Worm (Caenorhabditis elegans) whole organism, late embryonic: ENCODE measurements around the gene E02H1.1.

Experiments
- F13H6.1 ChIP-seq: sonication (generic microtip); optimal IDR thresholded peaks from 2 replicates; lab custom pipeline; 2016; ENCODE audit warnings: missing genetic modification characterization, missing compliant biosample characterization
- K02D7.2 ChIP-seq: sonication (generic microtip); optimal IDR thresholded peaks from 2 replicates; lab custom pipeline; 2017; ENCODE audit warnings: mild to moderate bottlenecking, missing genetic modification characterization, missing compliant biosample characterization
- ahr-1 ChIP-seq: sonication (generic microtip); optimal IDR thresholded peaks from 2 replicates; lab custom pipeline; 2016; ENCODE audit warnings: missing genetic modification characterization, missing compliant biosample characterization
- ama-1 ChIP-seq: fragments of 150-350 bp; optimal IDR thresholded peaks from 2 replicates; lab custom pipeline; 2014
- ceh-22 ChIP-seq: sonication (generic microtip); optimal IDR thresholded peaks from 2 replicates; lab custom pipeline; 2017; ENCODE audit warnings: missing biosample characterization, missing genetic modification characterization
- ceh-30 ChIP-seq: fragments of 150-350 bp; optimal IDR thresholded peaks from 2 replicates; lab custom pipeline; 2014; ENCODE audit warnings: missing biosample characterization, missing genetic modification characterization
- ceh-34 ChIP-seq: sonication (generic microtip); optimal IDR thresholded peaks from 2 replicates; lab custom pipeline; 2016; ENCODE audit warnings: mild to moderate bottlenecking, missing genetic modification characterization, missing compliant biosample characterization
- ceh-45 ChIP-seq: fragments of 200-800 bp; sonication (Bioruptor generic); IDR thresholded peaks from 2 replicates; pipeline ENCODE4 v1.3.6; 2022; ENCODE audit warnings: missing genetic modification reagents, missing genetic modification characterization, missing compliant biosample characterization
- dmd-4 ChIP-seq: sonication (generic microtip); optimal IDR thresholded peaks from 2 replicates; lab custom pipeline; 2016; ENCODE audit warnings: borderline replicate concordance, missing genetic modification characterization, missing compliant biosample characterization
- elt-2 ChIP-seq: sonication (generic microtip); optimal IDR thresholded peaks from 2 replicates; lab custom pipeline; 2016; ENCODE audit warnings: missing genetic modification reagents, missing genetic modification characterization, missing compliant biosample characterization
- ets-4 ChIP-seq: sonication (generic microtip); optimal IDR thresholded peaks from 2 replicates; lab custom pipeline; 2016; ENCODE audit warnings: missing genetic modification characterization, missing compliant biosample characterization
- eyg-1 ChIP-seq: sonication (generic microtip); optimal IDR thresholded peaks from 2 replicates; lab custom pipeline; 2016; ENCODE audit warnings: missing genotype, missing genetic modification characterization, missing compliant biosample characterization
- fax-1 ChIP-seq: sonication (generic microtip); optimal IDR thresholded peaks from 2 replicates; lab custom pipeline; 2016; ENCODE audit warnings: missing genotype, missing genetic modification characterization, missing compliant biosample characterization
- fkh-10 ChIP-seq: fragments of 150-350 bp; optimal IDR thresholded peaks from 2 replicates; lab custom pipeline; 2014; ENCODE audit warnings: missing biosample characterization, missing genetic modification reagents, missing genetic modification characterization
- gmeb-2 ChIP-seq: sonication (generic microtip); optimal IDR thresholded peaks from 2 replicates; lab custom pipeline; 2016; ENCODE audit warnings: missing genetic modification characterization, inconsistent platforms, missing compliant biosample characterization
- hlh-6 ChIP-seq: sonication (generic microtip); optimal IDR thresholded peaks from 2 replicates; lab custom pipeline; 2016; ENCODE audit warnings: missing genotype, missing genetic modification characterization, missing compliant biosample characterization
- lim-6 ChIP-seq: sonication (generic microtip); optimal IDR thresholded peaks from 2 replicates; lab custom pipeline; 2016; ENCODE audit warnings: missing genetic modification characterization, missing compliant biosample characterization
- lin-11 ChIP-seq: fragments of 200-800 bp; sonication (Bioruptor generic); optimal IDR thresholded peaks from 2 replicates; lab custom pipeline; 2018; ENCODE audit warnings: mild to moderate bottlenecking, missing genetic modification characterization, missing compliant biosample characterization
- madf-2 ChIP-seq: sonication (generic microtip); optimal IDR thresholded peaks from 2 replicates; lab custom pipeline; 2017; ENCODE audit warnings: missing genetic modification characterization, missing compliant biosample characterization
- nfya-1 ChIP-seq: sonication (generic microtip); optimal IDR thresholded peaks from 2 replicates; lab custom pipeline; 2017; ENCODE audit warnings: missing genetic modification characterization, mild to moderate bottlenecking, missing compliant biosample characterization, antibody characterized with exemption, moderate library complexity
- npax-4 ChIP-seq: sonication (generic microtip); optimal IDR thresholded peaks from 2 replicates; lab custom pipeline; 2016; ENCODE audit warnings: missing genetic modification characterization, missing compliant biosample characterization
- odd-2 ChIP-seq: sonication (generic microtip); optimal IDR thresholded peaks from 2 replicates; lab custom pipeline; 2017; ENCODE audit warnings: antibody characterized with exemption, mild to moderate bottlenecking, missing genetic modification characterization, missing compliant biosample characterization
- pag-3 ChIP-seq: sonication (generic microtip); optimal IDR thresholded peaks from 2 replicates; lab custom pipeline; 2016; ENCODE audit warnings: missing compliant biosample characterization, missing genetic modification characterization, borderline replicate concordance
- pqm-1 ChIP-seq: sonication (generic microtip); optimal IDR thresholded peaks from 2 replicates; lab custom pipeline; 2016; ENCODE audit warnings: missing genetic modification characterization, missing compliant biosample characterization
- ref-2 ChIP-seq: sonication (generic microtip); optimal IDR thresholded peaks from 2 replicates; lab custom pipeline; 2016; ENCODE audit warnings: missing genetic modification characterization, missing compliant biosample characterization
- rnt-1 ChIP-seq: sonication (generic microtip); optimal IDR thresholded peaks from 2 replicates; lab custom pipeline; 2016; ENCODE audit warnings: missing genetic modification characterization, missing compliant biosample characterization
- sdc-2 ChIP-seq: sonication (generic microtip); optimal IDR thresholded peaks from 2 replicates; lab custom pipeline; 2016; ENCODE audit warnings: missing genotype, missing genetic modification characterization, missing compliant biosample characterization
- sox-2 ChIP-seq: fragments of 200-800 bp; sonication (Bioruptor generic); IDR thresholded peaks from 2 replicates; pipeline ENCODE4 v1.3.6; 2022; ENCODE audit warnings: missing genetic modification reagents, missing genetic modification characterization, missing compliant biosample characterization
- ttx-3 ChIP-seq: sonication (generic microtip); optimal IDR thresholded peaks from 2 replicates; lab custom pipeline; 2016; ENCODE audit warnings: missing genetic modification reagents, missing genetic modification characterization, missing compliant biosample characterization
- unc-3 ChIP-seq, 2 experiments: fragments of 200-800 bp in 1 of 2; sonication (Bioruptor generic) in 1 of 2; sonication (generic microtip) in 1 of 2; conservative IDR thresholded peaks in 1 of 2; optimal IDR thresholded peaks in 1 of 2; 2 replicates each; pipeline versions ENCODE4 v1.3.6 to Lab custom; 2016 to 2022; ENCODE audit warnings: missing compliant biosample characterization in 2 of 2, missing genetic modification characterization in 2 of 2, missing genetic modification reagents in 1 of 2
- unc-42 ChIP-seq: sonication (generic microtip); optimal IDR thresholded peaks from 2 replicates; lab custom pipeline; 2016; ENCODE audit warnings: missing genotype, missing genetic modification characterization, missing compliant biosample characterization

E02H1.1 gene

DNA sequence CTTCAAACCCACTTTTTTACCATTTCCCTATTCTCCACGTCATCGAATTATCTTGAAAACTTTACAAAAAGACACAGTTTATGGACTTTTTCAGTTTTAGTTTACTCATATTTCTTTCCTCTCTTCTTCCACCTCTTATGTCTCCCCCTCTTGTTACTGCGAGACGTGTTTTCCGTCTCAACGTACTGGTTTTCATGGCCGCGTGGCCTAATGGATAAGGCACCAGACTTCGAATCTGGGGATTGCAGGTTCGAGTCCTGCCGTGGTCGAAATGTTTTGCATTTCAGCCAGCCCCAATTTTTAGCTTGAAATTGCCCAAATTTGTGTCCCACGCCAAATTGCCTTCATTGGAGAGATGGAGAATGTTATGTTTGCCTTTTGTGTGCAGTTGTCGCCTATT is 24.9 kb downstream of the E02H1.1 start (continued):
- TF ChIP-seq ahr-1 (tag; lab: Kevin White, UChicago): peak; percentile 67
- TF ChIP-seq rnt-1 (tag; lab: Kevin White, UChicago): peak; percentile 63
- peak; percentile 89 for TF ChIP-seq ttx-3
- TF ChIP-seq elt-2 (tag; lab: Kevin White, UChicago): peak; percentile 91
- peak; percentile 72 for TF ChIP-seq K02D7.2 (tag; lab: Kevin White, UChicago)
- peak; percentile 38 for TF ChIP-seq unc-42 (tag; lab: Kevin White, UChicago)
- peak; percentile 82 for TF ChIP-seq eyg-1
- peak; percentile 93 for TF ChIP-seq hlh-6 (tag; lab: Kevin White, UChicago)
- TF ChIP-seq odd-2 (tag; lab: Kevin White, UChicago): no peak
- peak; percentile 80 for TF ChIP-seq ceh-34
- no peak for TF ChIP-seq ama-1 (lab: Kevin White, UChicago)
- peak; percentile 83 for TF ChIP-seq ceh-45
- peak; percentile 67 for TF ChIP-seq fax-1 (tag; lab: Kevin White, UChicago)
- no peak for TF ChIP-seq fkh-10 (GFP tag; lab: Kevin White, UChicago)
- peak; percentile 53 for TF ChIP-seq nfya-1 (tag; lab: Kevin White, UChicago)
- peak; percentile 68 for TF ChIP-seq pag-3
- TF ChIP-seq unc-3 (GFP tag; conservative IDR thresholded peaks at IDR 0.05; lab: Robert Waterston, UW): peak; percentile 80
- TF ChIP-seq unc-3 (tag; optimal IDR thresholded peaks at IDR 0.05; lab: Kevin White, UChicago): peak; percentile 63
- TF ChIP-seq pqm-1 (tag; lab: Kevin White, UChicago): no peak
- TF ChIP-seq ets-4 (tag; lab: Kevin White, UChicago): no peak
- peak; percentile 81 for TF ChIP-seq gmeb-2

DNA sequence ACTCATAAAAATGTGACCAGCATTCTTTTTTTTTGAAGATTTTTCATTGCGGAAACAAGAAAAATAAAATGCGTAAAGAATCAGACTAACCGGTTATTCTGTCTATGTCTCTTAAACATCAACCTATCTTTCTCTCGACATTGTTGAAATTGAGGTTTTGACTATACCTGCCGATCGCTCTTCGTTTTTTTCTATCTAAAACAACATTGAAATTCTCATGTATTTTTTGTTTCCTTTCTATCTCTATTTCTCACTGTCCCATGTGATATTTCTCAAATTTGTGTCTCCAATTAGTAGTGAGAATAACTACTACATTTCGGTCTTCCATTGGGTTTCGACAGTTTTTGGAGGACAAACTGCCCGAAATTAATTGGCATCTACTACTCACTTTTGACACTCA is 30.1 kb downstream of the E02H1.1 start:
- TF ChIP-seq ets-4 (tag; lab: Kevin White, UChicago) (no peak), ceh-34 (no peak)
- TF ChIP-seq, all 69 proteins: peak for 0

DNA sequence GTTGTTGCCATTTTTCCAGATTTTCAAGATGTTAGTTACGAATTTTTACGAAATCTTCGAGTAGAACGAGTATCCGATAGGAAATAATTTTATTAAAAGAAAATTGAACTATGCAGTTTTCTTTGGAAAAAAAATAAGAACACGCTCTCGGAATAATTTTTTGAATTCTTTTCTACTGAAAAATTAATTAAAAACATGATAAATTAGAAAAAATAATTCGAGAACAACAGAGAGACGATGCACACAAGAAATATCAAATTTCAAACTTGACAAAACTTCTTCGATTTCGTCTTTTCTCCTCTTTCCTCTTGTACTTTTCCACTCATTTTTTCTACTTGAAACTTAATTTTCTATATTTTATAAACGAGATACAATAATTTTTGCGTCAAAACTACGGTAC is 31.0 kb downstream of the E02H1.1 start, which contains the start of gene F35H8.4:
Gene F35H8.4 (minus strand): TSS at position 101 of the 400 bp plus-strand sequence.
- TF ChIP-seq sox-2 (GFP tag; lab: Robert Waterston, UW) (no peak), rnt-1 (tag; lab: Kevin White, UChicago) (no peak), npax-4 (tag; lab: Kevin White, UChicago) (no peak), ets-4 (tag; lab: Kevin White, UChicago) (no peak), ceh-30 (tag; lab: Kevin White, UChicago) (no peak), ama-1 (lab: Kevin White, UChicago) (no peak)

DNA sequence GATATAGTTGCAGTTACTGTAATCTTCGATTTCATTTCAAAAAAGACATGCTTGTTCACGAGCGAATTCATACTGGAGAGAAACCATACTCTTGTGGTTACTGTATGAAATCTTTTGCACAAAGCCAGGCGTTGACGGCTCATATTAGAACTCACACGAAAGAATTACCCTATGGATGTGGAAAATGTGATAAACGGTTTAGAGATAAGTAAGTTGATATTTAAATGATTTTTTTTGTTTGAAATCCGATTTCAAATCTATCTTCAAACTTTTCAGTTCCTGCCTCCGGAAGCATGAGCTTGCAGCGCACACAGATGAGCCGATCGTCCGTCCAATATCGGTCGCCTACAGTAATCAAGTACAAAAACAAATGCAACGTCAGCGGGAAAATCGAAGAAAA is 32.1 kb downstream of the E02H1.1 start:
- TF ChIP-seq rnt-1 (tag; lab: Kevin White, UChicago): no peak
- no peak for TF ChIP-seq elt-2 (tag; lab: Kevin White, UChicago)
- TF ChIP-seq fkh-10 (GFP tag; lab: Kevin White, UChicago): no peak
- no peak for TF ChIP-seq ref-2 (tag; lab: Kevin White, UChicago)
- TF ChIP-seq unc-3 (GFP tag; conservative IDR thresholded peaks at IDR 0.05; lab: Robert Waterston, UW): no peak
- TF ChIP-seq unc-3 (tag; optimal IDR thresholded peaks at IDR 0.05; lab: Kevin White, UChicago): no peak
- no peak for TF ChIP-seq lim-6 (tag; lab: Kevin White, UChicago)
- no peak for TF ChIP-seq fax-1 (tag; lab: Kevin White, UChicago)
- TF ChIP-seq eyg-1: no peak
- no peak for TF ChIP-seq lin-11 (tag; lab: Kevin White, UChicago)
- no peak for TF ChIP-seq madf-2
- no peak for TF ChIP-seq ttx-3
- no peak for TF ChIP-seq ceh-22 (tag; lab: Kevin White, UChicago)
- no peak for TF ChIP-seq sdc-2 (tag; lab: Kevin White, UChicago)
- TF ChIP-seq dmd-4 (tag; lab: Kevin White, UChicago): no peak
- no peak for TF ChIP-seq sox-2 (GFP tag; lab: Robert Waterston, UW)
- TF ChIP-seq, all 69 proteins: peak for 0

DNA sequence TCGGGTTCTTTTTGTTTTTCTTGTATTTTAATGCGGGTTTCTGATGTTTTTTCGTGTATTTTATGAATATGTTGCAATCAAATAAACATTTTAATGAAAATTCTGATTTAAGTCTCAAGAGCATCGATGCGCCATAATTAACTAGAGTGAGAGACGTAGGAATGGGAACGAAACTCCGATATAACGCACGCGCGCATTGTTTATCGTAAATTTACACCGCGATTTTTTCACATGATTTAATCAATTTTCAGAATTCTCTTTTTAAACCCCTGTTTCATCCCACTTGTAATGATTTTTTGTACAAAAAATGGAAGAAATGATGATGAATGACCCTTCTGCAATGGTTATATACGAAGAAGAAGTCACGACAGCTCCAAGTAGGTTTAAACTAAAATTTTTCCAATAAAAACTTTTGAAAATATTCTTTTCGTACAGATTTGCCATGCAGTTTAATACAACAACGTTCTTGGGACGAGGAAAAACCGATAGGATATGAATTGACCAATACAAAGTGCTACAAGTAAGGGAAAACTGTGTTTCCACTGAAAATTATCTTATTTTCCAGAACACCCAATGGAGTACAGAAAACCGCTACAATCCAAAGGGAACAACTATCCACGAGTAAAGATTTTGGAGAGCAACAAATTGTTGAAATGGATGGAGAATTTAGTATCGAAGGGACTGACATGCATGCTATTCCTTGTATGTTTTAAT is 33.4 kb downstream of the E02H1.1 start, which contains the start of gene zfp-2:
Gene zfp-2 (plus strand): TSS at position 214 of the 714 bp plus-strand sequence.
- TF ChIP-seq ceh-22 (tag; lab: Kevin White, UChicago): no peak
- no peak for TF ChIP-seq ama-1 (lab: Kevin White, UChicago)
- no peak for TF ChIP-seq F13H6.1 (tag; lab: Kevin White, UChicago)
- TF ChIP-seq unc-42 (tag; lab: Kevin White, UChicago): peak; percentile 47
